Worm (Caenorhabditis elegans): Measurements from ENCODE around the gene F56B3.11.

ce11 chrIV:842630-843029 is 46.3 kb upstream of the F56B3.11 start:
- peak; percentile 83 for TF ChIP-seq flt-1 (GFP tag; IDR thresholded peaks at IDR 0.05)
- peak; percentile 25; the same call in 1 of the 2 replicates for TF ChIP-seq ztf-29 (GFP tag; IDR thresholded peaks at IDR 0.05)
